Worm (Caenorhabditis elegans) whole organism, L4/young adult: ENCODE measurements around the gene C04G6.13.

ENCODE experiments used
- W03F9.2 ChIP-seq: fragments of 150-350 bp; optimal IDR thresholded peaks from 2 replicates; lab custom pipeline; 2014; ENCODE audit warnings: missing biosample characterization, missing genetic modification characterization
- dao-5 ChIP-seq: sonication (generic microtip); optimal IDR thresholded peaks from 2 replicates; lab custom pipeline; 2016; ENCODE audit warnings: missing genotype, missing genetic modification characterization, moderate library complexity, missing compliant biosample characterization
- him-1 ChIP-seq: sonication (generic microtip); optimal IDR thresholded peaks from 2 replicates; lab custom pipeline; 2016; ENCODE audit warnings: missing genotype, missing genetic modification reagents, missing genetic modification characterization, missing compliant biosample characterization

Gene C04G6.13

ce11 chrII:5093945-5094344 is at the start of gene C04G6.13:
Gene C04G6.13 (plus strand): TSS chrII:5094245.
- no peak for TF ChIP-seq him-1 (tag; lab: Kevin White, UChicago)
- no peak for TF ChIP-seq dao-5

- TF ChIP-seq him-1 (tag; lab: Kevin White, UChicago) (no peak), W03F9.2 (tag; lab: Kevin White, UChicago) (no peak), dao-5 (no peak)
Observed at ce11 chrII:5046209-5047200, 47.5 kb upstream of the C04G6.13 start.

ce11 chrII:5047279-5047678 is 46.8 kb upstream of the C04G6.13 start:
- TF ChIP-seq W03F9.2 (tag; lab: Kevin White, UChicago), result no peak
- TF ChIP-seq dao-5, result no peak
- TF ChIP-seq him-1 (tag; lab: Kevin White, UChicago), result no peak

- no peak for TF ChIP-seq dao-5
Observed at ce11 chrII:5048185-5048795, 45.8 kb upstream of the C04G6.13 start.

ce11 chrII:5049249-5049648 is 44.8 kb upstream of the C04G6.13 start:
- TF ChIP-seq dao-5, result no peak
- TF ChIP-seq W03F9.2 (tag; lab: Kevin White, UChicago), result no peak
- TF ChIP-seq him-1 (tag; lab: Kevin White, UChicago), result no peak

- TF ChIP-seq W03F9.2 (tag; lab: Kevin White, UChicago), result no peak
- TF ChIP-seq him-1 (tag; lab: Kevin White, UChicago), result no peak
- no peak for TF ChIP-seq dao-5
Observed at ce11 chrII:5049865-5050342, 44.1 kb upstream of the C04G6.13 start, which contains the start of gene F33G12.6. Gene F33G12.6 (plus strand): TSS chrII:5049915.

ce11 chrII:5050776-5051175 is 43.3 kb upstream of the C04G6.13 start:
- no peak for TF ChIP-seq dao-5
- TF ChIP-seq W03F9.2 (tag; lab: Kevin White, UChicago), result no peak
- TF ChIP-seq him-1 (tag; lab: Kevin White, UChicago), result no peak

- TF ChIP-seq him-1 (tag; lab: Kevin White, UChicago), result peak; percentile 76
- no peak for TF ChIP-seq dao-5
- TF ChIP-seq W03F9.2 (tag; lab: Kevin White, UChicago), result peak; percentile 94
Observed at ce11 chrII:5055129-5055666, 38.8 kb upstream of the C04G6.13 start, which contains the start of the genes ify-1 and rpl-22. Gene ify-1 (minus strand): TSS chrII:5055179. Gene rpl-22 (plus strand): TSS chrII:5055616.

- TF ChIP-seq him-1 (tag; lab: Kevin White, UChicago) (no peak), W03F9.2 (tag; lab: Kevin White, UChicago) (no peak), dao-5 (no peak)
Observed at ce11 chrII:5056254-5056653, 37.8 kb upstream of the C04G6.13 start.

ce11 chrII:5057315-5057714 is 36.7 kb upstream of the C04G6.13 start:
- peak; percentile 12 for TF ChIP-seq W03F9.2 (tag; lab: Kevin White, UChicago)
- TF ChIP-seq him-1 (tag; lab: Kevin White, UChicago), result peak; percentile 55
- peak; percentile 13 for TF ChIP-seq dao-5

ce11 chrII:5058036-5058435 is 36.0 kb upstream of the C04G6.13 start, which contains the start of gene C27A2.12:
Gene C27A2.12 (minus strand): TSS chrII:5058136.
- TF ChIP-seq dao-5, result no peak

- no peak for TF ChIP-seq W03F9.2 (tag; lab: Kevin White, UChicago)
- no peak for TF ChIP-seq him-1 (tag; lab: Kevin White, UChicago)
- TF ChIP-seq dao-5, result no peak
Observed at ce11 chrII:5060719-5061118, 33.3 kb upstream of the C04G6.13 start, which contains the start of gene pho-12. Gene pho-12 (minus strand): TSS chrII:5060819.

- TF ChIP-seq W03F9.2 (tag; lab: Kevin White, UChicago), result no peak
- no peak for TF ChIP-seq him-1 (tag; lab: Kevin White, UChicago)
- no peak for TF ChIP-seq dao-5
Observed at ce11 chrII:5061794-5062368, 32.2 kb upstream of the C04G6.13 start, which contains the start of gene smc-5. Gene smc-5 (plus strand): TSS chrII:5062125.
